Fruit fly (Drosophila melanogaster) whole organism, prepupa: ENCODE data around the gene Tcs4.

Source experiments
- Blimp-1 ChIP-seq: fragments of 200-800 bp; sonication (Bioruptor generic); optimal IDR thresholded peaks from 3 replicates; lab custom pipeline; 2017; ENCODE audit warnings: missing biosample characterization, missing genetic modification characterization, mild to moderate bottlenecking, moderate library complexity, missing genetic modification reagents
- CG11294 ChIP-seq: fragments of 200-800 bp; sonication (Bioruptor generic); IDR thresholded peaks from 2 replicates; pipeline ENCODE4 v1.3.6; 2022; ENCODE audit warnings: missing biosample characterization, missing genetic modification characterization
- CG11902 ChIP-seq: fragments of 200-800 bp; sonication (Bioruptor generic); optimal IDR thresholded peaks from 3 replicates; lab custom pipeline; 2016; ENCODE audit warnings: missing biosample characterization, missing genetic modification characterization
- CG15336 ChIP-seq: fragments of 200-800 bp; sonication (Bioruptor generic); IDR thresholded peaks from 2 replicates; pipeline ENCODE4 v1.3.6; 2022; ENCODE audit warnings: missing biosample characterization, missing genetic modification characterization
- CG1621 ChIP-seq: fragments of 200-800 bp; sonication (Bioruptor generic); optimal IDR thresholded peaks from 3 replicates; lab custom pipeline; 2018; ENCODE audit warnings: missing biosample characterization, mild to moderate bottlenecking, missing genetic modification characterization
- CG3032 ChIP-seq: fragments of 200-800 bp; optimal IDR thresholded peaks from 2 replicates; lab custom pipeline; 2019; ENCODE audit warnings: missing biosample characterization, mild to moderate bottlenecking, missing genetic modification characterization, moderate library complexity
- CG31627 ChIP-seq: fragments of 200-800 bp; sonication (Bioruptor generic); optimal IDR thresholded peaks from 3 replicates; lab custom pipeline; 2016; ENCODE audit warnings: missing biosample characterization, missing genetic modification characterization
- CG32006 ChIP-seq: fragments of 200-800 bp; sonication (Bioruptor generic); optimal IDR thresholded peaks from 3 replicates; lab custom pipeline; 2017; ENCODE audit warnings: missing biosample characterization, mild to moderate bottlenecking, missing genetic modification characterization
- CG3919 ChIP-seq: fragments of 200-800 bp; sonication (Bioruptor generic); optimal IDR thresholded peaks from 3 replicates; lab custom pipeline; 2016; ENCODE audit warnings: missing biosample characterization, missing genetic modification characterization
- CG4318 ChIP-seq: fragments of 200-800 bp; sonication (Bioruptor generic); optimal IDR thresholded peaks from 3 replicates; lab custom pipeline; 2017; ENCODE audit warnings: missing biosample characterization, mild to moderate bottlenecking, missing genetic modification characterization
- CG6163 ChIP-seq: fragments of 200-800 bp; sonication (Bioruptor generic); IDR thresholded peaks from 3 replicates; pipeline ENCODE4 v1.3.6; 2022; ENCODE audit warnings: missing biosample characterization, missing genetic modification characterization
- CG6276 ChIP-seq: fragments of 200-800 bp; sonication (Bioruptor generic); optimal IDR thresholded peaks from 2 replicates; lab custom pipeline; 2017; ENCODE audit warnings: missing biosample characterization, mild to moderate bottlenecking, missing genetic modification characterization
- CG6792 ChIP-seq: fragments of 200-800 bp; sonication (Bioruptor generic); optimal IDR thresholded peaks from 3 replicates; lab custom pipeline; 2016; ENCODE audit warnings: missing biosample characterization, missing genetic modification characterization
- CG6808 ChIP-seq: fragments of 200-800 bp; sonication (Bioruptor generic); optimal IDR thresholded peaks from 3 replicates; lab custom pipeline; 2017; ENCODE audit warnings: missing biosample characterization, missing genetic modification characterization, mild to moderate bottlenecking, moderate library complexity, missing genetic modification reagents
- CG7368 ChIP-seq: fragments of 200-800 bp; sonication (Bioruptor generic); optimal IDR thresholded peaks from 3 replicates; lab custom pipeline; 2016; ENCODE audit warnings: missing biosample characterization, missing genetic modification characterization
- CG8119 ChIP-seq: fragments of 200-800 bp; sonication (Bioruptor generic); IDR thresholded peaks from 3 replicates; pipeline ENCODE4 v1.3.6; 2022; ENCODE audit warnings: missing biosample characterization, missing genetic modification characterization
- CG8319 ChIP-seq: fragments of 200-800 bp; sonication (Bioruptor generic); optimal IDR thresholded peaks from 3 replicates; lab custom pipeline; 2016; ENCODE audit warnings: missing biosample characterization, missing genetic modification characterization
- CG8632 ChIP-seq: fragments of 200-800 bp; sonication (Bioruptor generic); optimal IDR thresholded peaks from 3 replicates; lab custom pipeline; 2016; ENCODE audit warnings: missing biosample characterization, missing genetic modification characterization
- CG9139 ChIP-seq: fragments of 200-800 bp; sonication (Bioruptor generic); optimal IDR thresholded peaks from 3 replicates; lab custom pipeline; 2017; ENCODE audit warnings: missing biosample characterization, mild to moderate bottlenecking, missing genetic modification characterization
- Eip78C ChIP-seq: fragments of 200-800 bp; sonication (Bioruptor generic); peaks from one replicate; lab custom pipeline; 2016; ENCODE audit warnings: missing biosample characterization, missing genetic modification characterization
- Eip93F ChIP-seq: fragments of 200-800 bp; sonication (Bioruptor generic); optimal IDR thresholded peaks from 2 replicates; lab custom pipeline; 2016; ENCODE audit warnings: missing biosample characterization, mild to moderate bottlenecking, missing genetic modification characterization
- Ets21C ChIP-seq: fragments of 200-800 bp; sonication (Bioruptor generic); optimal IDR thresholded peaks from 3 replicates; lab custom pipeline; 2016; ENCODE audit warnings: missing biosample characterization, missing genetic modification characterization
- Ets96B ChIP-seq: fragments of 200-800 bp; optimal IDR thresholded peaks from 2 replicates; lab custom pipeline; 2019; ENCODE audit warnings: missing biosample characterization, mild to moderate bottlenecking, missing genetic modification characterization, moderate library complexity
- Gug ChIP-seq: fragments of 200-800 bp; sonication (Bioruptor generic); IDR thresholded peaks from 2 replicates; pipeline ENCODE4 v1.3.6; 2022; ENCODE audit warnings: missing biosample characterization, missing genetic modification characterization
- Hr38 ChIP-seq: sonication (Bioruptor generic); optimal IDR thresholded peaks from 2 replicates; lab custom pipeline; 2016; ENCODE audit warnings: missing biosample characterization, missing genetic modification characterization
- Hr4 ChIP-seq: fragments of 200-800 bp; sonication (Bioruptor generic); optimal IDR thresholded peaks from 3 replicates; lab custom pipeline; 2016; ENCODE audit warnings: missing biosample characterization, missing genetic modification characterization
- Lpt ChIP-seq: fragments of 200-800 bp; sonication (Bioruptor generic); optimal IDR thresholded peaks from 3 replicates; lab custom pipeline; 2016; ENCODE audit warnings: missing biosample characterization, missing genetic modification characterization
- Met ChIP-seq: fragments of 200-800 bp; sonication (Bioruptor generic); optimal IDR thresholded peaks from 3 replicates; lab custom pipeline; 2016; ENCODE audit warnings: missing biosample characterization, missing genetic modification characterization
- OdsH ChIP-seq: fragments of 200-800 bp; sonication (Bioruptor generic); optimal IDR thresholded peaks from 3 replicates; lab custom pipeline; 2016; ENCODE audit warnings: missing biosample characterization, missing genetic modification characterization
- Smox ChIP-seq: fragments of 200-800 bp; sonication (Bioruptor generic); optimal IDR thresholded peaks from 3 replicates; lab custom pipeline; 2016; ENCODE audit warnings: missing biosample characterization, missing genetic modification characterization
- Sox102F ChIP-seq: fragments of 200-800 bp; sonication (Bioruptor generic); optimal IDR thresholded peaks from 2 replicates; lab custom pipeline; 2016; ENCODE audit warnings: missing biosample characterization, mild to moderate bottlenecking, missing genetic modification characterization
- Sox14 ChIP-seq: fragments of 200-800 bp; sonication (Bioruptor generic); optimal IDR thresholded peaks from 3 replicates; lab custom pipeline; 2016; ENCODE audit warnings: missing biosample characterization, missing genetic modification characterization
- Sox15 ChIP-seq: fragments of 200-800 bp; sonication (Bioruptor generic); optimal IDR thresholded peaks from 3 replicates; lab custom pipeline; 2016; ENCODE audit warnings: missing biosample characterization, missing genetic modification characterization
- achi ChIP-seq: fragments of 200-800 bp; sonication (Bioruptor generic); optimal IDR thresholded peaks from 3 replicates; lab custom pipeline; 2016; ENCODE audit warnings: missing biosample characterization, missing genetic modification characterization
- acj6 ChIP-seq: fragments of 200-800 bp; sonication (Bioruptor generic); optimal IDR thresholded peaks from 3 replicates; lab custom pipeline; 2016; ENCODE audit warnings: missing biosample characterization, missing genetic modification characterization
- cyc ChIP-seq: fragments of 200-800 bp; sonication (Bioruptor generic); optimal IDR thresholded peaks from 3 replicates; lab custom pipeline; 2016; ENCODE audit warnings: missing biosample characterization, missing genetic modification characterization
- dac ChIP-seq: fragments of 200-800 bp; sonication (Bioruptor generic); optimal IDR thresholded peaks from 2 replicates; lab custom pipeline; 2017; ENCODE audit warnings: missing biosample characterization, mild to moderate bottlenecking, missing genetic modification characterization
- eg ChIP-seq: fragments of 200-800 bp; sonication (Bioruptor generic); IDR thresholded peaks from 3 replicates; pipeline ENCODE4 v1.3.6; 2022; ENCODE audit warnings: missing biosample characterization, missing genetic modification characterization
- esn ChIP-seq: fragments of 200-800 bp; sonication (Bioruptor generic); optimal IDR thresholded peaks from 2 replicates; lab custom pipeline; 2016; ENCODE audit warnings: missing biosample characterization, mild to moderate bottlenecking, missing genetic modification characterization, moderate library complexity
- fd59A ChIP-seq: fragments of 200-800 bp; sonication (Bioruptor generic); optimal IDR thresholded peaks from 2 replicates; lab custom pipeline; 2017; ENCODE audit warnings: missing biosample characterization, mild to moderate bottlenecking, missing genetic modification characterization, missing genetic modification reagents
- fd85E ChIP-seq: fragments of 200-800 bp; sonication (Bioruptor generic); optimal IDR thresholded peaks from 3 replicates; lab custom pipeline; 2016; ENCODE audit warnings: missing biosample characterization, missing genetic modification characterization
- fkh ChIP-seq: fragments of 200-800 bp; sonication (Bioruptor generic); optimal IDR thresholded peaks from 3 replicates; lab custom pipeline; 2017; ENCODE audit warnings: missing biosample characterization, mild to moderate bottlenecking, missing genetic modification characterization, moderate library complexity
- lz ChIP-seq: fragments of 200-800 bp; sonication (Bioruptor generic); optimal IDR thresholded peaks from 3 replicates; lab custom pipeline; 2016; ENCODE audit warnings: missing biosample characterization, missing genetic modification characterization
- net ChIP-seq: fragments of 200-800 bp; sonication (Bioruptor generic); optimal IDR thresholded peaks from 3 replicates; lab custom pipeline; 2016; ENCODE audit warnings: missing biosample characterization, missing genetic modification characterization
- pdm3 ChIP-seq: fragments of 200-800 bp; sonication (Bioruptor generic); optimal IDR thresholded peaks from 3 replicates; lab custom pipeline; 2016; ENCODE audit warnings: missing biosample characterization, missing genetic modification characterization
- spab ChIP-seq: fragments of 200-800 bp; sonication (Bioruptor generic); optimal IDR thresholded peaks from 2 replicates; lab custom pipeline; 2017; ENCODE audit warnings: missing biosample characterization, mild to moderate bottlenecking, missing genetic modification characterization, missing genetic modification reagents
- svp ChIP-seq: fragments of 200-800 bp; sonication (Bioruptor generic); peaks from one replicate; lab custom pipeline; 2016; ENCODE audit warnings: missing biosample characterization, missing genetic modification characterization
- topi ChIP-seq: fragments of 200-800 bp; sonication (Bioruptor generic); optimal IDR thresholded peaks from 3 replicates; lab custom pipeline; 2016; ENCODE audit warnings: missing biosample characterization, missing genetic modification characterization
- vri ChIP-seq: fragments of 200-800 bp; sonication (Bioruptor generic); optimal IDR thresholded peaks from 3 replicates; lab custom pipeline; 2016; ENCODE audit warnings: missing biosample characterization, mild to moderate bottlenecking, missing genetic modification characterization

Gene Tcs4

DNA sequence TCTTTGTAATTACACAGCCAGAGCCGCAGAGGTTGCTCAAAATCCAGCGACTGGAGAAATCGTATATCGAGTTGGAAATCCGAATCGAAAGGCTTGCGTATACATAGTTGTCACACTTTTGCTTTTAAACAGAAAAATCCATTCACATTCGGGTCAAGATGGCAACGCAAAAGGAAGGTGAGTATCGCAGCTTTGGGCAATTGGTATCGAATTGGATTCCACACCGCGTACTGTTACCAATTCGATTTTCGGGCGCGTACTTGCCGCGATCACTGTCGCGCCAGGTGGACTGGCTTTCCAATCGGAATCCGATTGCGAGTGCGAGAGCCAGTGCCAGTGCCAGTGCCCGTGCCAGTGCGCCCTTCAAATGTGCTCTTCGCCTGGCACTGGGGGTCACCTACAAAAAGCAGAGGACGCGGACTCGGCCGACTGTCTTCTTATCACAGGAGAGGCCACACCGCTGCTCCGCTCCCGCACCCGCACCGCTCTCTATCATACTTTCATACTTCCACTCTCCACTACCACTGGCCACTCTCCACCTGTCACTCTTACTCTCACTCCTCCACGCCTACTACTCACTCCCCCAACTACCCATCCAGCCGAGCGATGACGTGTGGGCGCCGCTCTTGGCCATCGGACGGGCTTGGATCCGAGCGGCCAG is 34.0 kb downstream of the Tcs4 start:
- no peak for TF ChIP-seq lz (GFP tag; lab: Kevin White, UChicago)
- no peak for TF ChIP-seq CG9139 (GFP tag; lab: Kevin White, UChicago)
- no peak for TF ChIP-seq Hr4 (GFP tag; lab: Kevin White, UChicago)
- no peak for TF ChIP-seq Smox
- no peak for TF ChIP-seq CG8319 (GFP tag; lab: Kevin White, UChicago)
- TF ChIP-seq topi (GFP tag; lab: Kevin White, UChicago), result no peak
- TF ChIP-seq Eip78C, result no peak
- TF ChIP-seq CG4318 (GFP tag; lab: Kevin White, UChicago), result no peak
- no peak for TF ChIP-seq CG6808 (GFP tag; lab: Kevin White, UChicago)
- peak; percentile 25 for TF ChIP-seq Blimp-1
- TF ChIP-seq CG7368, result no peak
- no peak for TF ChIP-seq CG32006
- TF ChIP-seq svp (GFP tag; lab: Kevin White, UChicago), result peak; percentile 74
- TF ChIP-seq Ets21C (GFP tag; lab: Kevin White, UChicago), result no peak
- TF ChIP-seq CG3032 (tag; lab: Kevin White, UChicago), result no peak

DNA sequence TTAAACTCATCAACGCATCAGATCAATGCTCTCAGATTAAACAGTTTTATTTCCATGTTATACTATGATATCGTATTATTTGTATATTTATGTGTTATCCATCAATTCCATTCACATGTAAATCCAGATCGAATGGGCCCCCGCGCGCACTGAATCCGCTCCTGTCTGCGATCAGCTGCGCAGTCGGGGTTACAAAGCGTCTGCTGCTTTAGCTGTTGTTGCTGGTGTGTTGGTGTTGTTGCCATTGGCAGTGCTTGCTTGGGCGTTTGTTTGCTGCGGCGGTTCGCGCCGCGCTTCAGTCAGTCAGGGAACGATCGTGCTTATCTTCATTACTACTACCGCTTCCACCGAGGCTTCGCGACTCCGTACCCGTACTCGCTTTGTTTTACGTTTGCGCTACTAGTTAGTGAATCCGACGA is 34.6 kb downstream of the Tcs4 start, which contains the start of gene Zw:
TSS of gene Zw (plus strand) at position 262 of the 419 bp plus-strand sequence.
- peak; percentile 49 for TF ChIP-seq Sox102F
- peak; percentile 38 for TF ChIP-seq Ets96B (tag; lab: Kevin White, UChicago)
- peak; percentile 65 for TF ChIP-seq Sox14
- TF ChIP-seq spab, result peak; percentile 2
- peak; percentile 49; the same call in 1 of the 2 replicates for TF ChIP-seq Gug (GFP tag; lab: Robert Waterston, UW)
- TF ChIP-seq CG11902 (GFP tag; lab: Kevin White, UChicago), result peak; percentile 89
- peak; percentile 57 for TF ChIP-seq Smox
- TF ChIP-seq CG4318 (GFP tag; lab: Kevin White, UChicago), result peak; percentile 17
- TF ChIP-seq CG6276 (GFP tag; lab: Kevin White, UChicago), result no peak
- TF ChIP-seq fd59A, result peak; percentile 9
- peak; percentile 91 for TF ChIP-seq svp (GFP tag; lab: Kevin White, UChicago)
- TF ChIP-seq Lpt, result peak; percentile 26
- peak; percentile 72 for TF ChIP-seq cyc (GFP tag; lab: Kevin White, UChicago)
- TF ChIP-seq eg (GFP tag; lab: Robert Waterston, UW), result peak; percentile 74
- TF ChIP-seq pdm3, result peak; percentile 67
- TF ChIP-seq OdsH (GFP tag; lab: Kevin White, UChicago), result peak; percentile 39
- TF ChIP-seq fd85E, result no peak
- TF ChIP-seq Met (GFP tag; lab: Kevin White, UChicago), result peak; percentile 72
- TF ChIP-seq vri (GFP tag; lab: Kevin White, UChicago), result peak; percentile 55
- peak; percentile 60 for TF ChIP-seq Ets21C (GFP tag; lab: Kevin White, UChicago)
- peak; percentile 65 for TF ChIP-seq esn (GFP tag; lab: Kevin White, UChicago)
- TF ChIP-seq CG6163 (GFP tag; lab: Robert Waterston, UW), result peak; percentile 71
- peak; percentile 43 for TF ChIP-seq achi (GFP tag; lab: Kevin White, UChicago)
- TF ChIP-seq Eip78C, result peak; percentile 76
- TF ChIP-seq CG15336 (GFP tag; lab: Robert Waterston, UW), result peak; percentile 43; the same call in 1 of the 2 replicates
- TF ChIP-seq net, result peak; percentile 44
- TF ChIP-seq CG31627 (GFP tag; lab: Kevin White, UChicago), result peak; percentile 60
- peak; percentile 49 for TF ChIP-seq CG3919 (GFP tag; lab: Kevin White, UChicago)
- TF ChIP-seq CG8632, result peak; percentile 36
- TF ChIP-seq CG6792 (GFP tag; lab: Kevin White, UChicago), result peak; percentile 49
- TF ChIP-seq Hr4 (GFP tag; lab: Kevin White, UChicago), result peak; percentile 59
- peak; percentile 19 for TF ChIP-seq Sox15 (GFP tag; lab: Kevin White, UChicago)
- TF ChIP-seq CG7368, result peak; percentile 4
- no peak for TF ChIP-seq CG8319 (GFP tag; lab: Kevin White, UChicago)
- no peak for TF ChIP-seq CG9139 (GFP tag; lab: Kevin White, UChicago)
- no peak for TF ChIP-seq CG8119 (GFP tag; lab: Robert Waterston, UW)
- TF ChIP-seq acj6 (GFP tag; lab: Kevin White, UChicago), result peak; percentile 41
- no peak for TF ChIP-seq Hr38 (GFP tag; lab: Kevin White, UChicago)
- TF ChIP-seq dac (GFP tag; lab: Kevin White, UChicago), result peak; percentile 16
- no peak for TF ChIP-seq Blimp-1
- TF ChIP-seq fkh (GFP tag; lab: Kevin White, UChicago), result peak; percentile 44
- TF ChIP-seq CG11294, result peak; percentile 34; the same call in 1 of the 2 replicates
- TF ChIP-seq Eip93F (GFP tag; lab: Kevin White, UChicago), result peak; percentile 44
- peak; percentile 2 for TF ChIP-seq CG1621 (tag; lab: Kevin White, UChicago)
